Worm (Caenorhabditis elegans) whole organism, mixed stage, embryonic: ENCODE data around the gene rab-21.
A peak's percentile ranks its signal among the peaks of the same experiment; 100 is the strongest.

Source experiments
- M03D4.4 ChIP-seq: sonication (generic microtip); optimal IDR thresholded peaks from 2 replicates; lab custom pipeline; 2017; ENCODE audit warnings: mild to moderate bottlenecking, missing genetic modification characterization, missing compliant biosample characterization
- bed-3 ChIP-seq: fragments of 200-800 bp; sonication (Bioruptor generic); optimal IDR thresholded peaks from 3 replicates; lab custom pipeline; 2018; ENCODE audit warnings: mild to moderate bottlenecking, missing genetic modification characterization, moderate library complexity, missing compliant biosample characterization
- blmp-1 ChIP-seq: fragments of 150-350 bp; optimal IDR thresholded peaks from 2 replicates; lab custom pipeline; 2014; ENCODE audit warnings: missing biosample characterization, missing genetic modification characterization
- ceh-39 ChIP-seq: fragments of 150-350 bp; optimal IDR thresholded peaks from 2 replicates; lab custom pipeline; 2014; ENCODE audit warnings: missing biosample characterization, missing genetic modification characterization
- ceh-43 ChIP-seq: fragments of 200-800 bp; sonication (Bioruptor generic); optimal IDR thresholded peaks from 2 replicates; lab custom pipeline; 2018; ENCODE audit warnings: mild to moderate bottlenecking, missing genetic modification characterization, moderate library complexity, missing compliant biosample characterization
- ceh-83 ChIP-seq: fragments of 200-800 bp; sonication (Bioruptor generic); optimal IDR thresholded peaks from 2 replicates; lab custom pipeline; 2018; ENCODE audit warnings: mild to moderate bottlenecking, missing genetic modification characterization, missing compliant biosample characterization
- ces-1 ChIP-seq: fragments of 150-350 bp; optimal IDR thresholded peaks from 2 replicates; lab custom pipeline; 2014; ENCODE audit warnings: missing biosample characterization, missing genetic modification reagents, missing genetic modification characterization
- cnd-1 ChIP-seq: fragments of 200-800 bp; sonication (Bioruptor generic); optimal IDR thresholded peaks from 2 replicates; lab custom pipeline; 2018; ENCODE audit warnings: mild to moderate bottlenecking, missing genetic modification characterization, missing compliant biosample characterization
- drap-1 ChIP-seq: fragments of 200-800 bp; sonication (Bioruptor generic); optimal IDR thresholded peaks from 3 replicates; lab custom pipeline; 2018; ENCODE audit warnings: mild to moderate bottlenecking, missing genetic modification characterization, missing compliant biosample characterization
- elt-1 ChIP-seq: sonication (generic microtip); optimal IDR thresholded peaks from 2 replicates; lab custom pipeline; 2017; ENCODE audit warnings: missing genetic modification characterization, mild to moderate bottlenecking, missing compliant biosample characterization, antibody characterized with exemption, moderate library complexity, borderline replicate concordance; ENCODE audit not compliant: insufficient read depth
- elt-3 ChIP-seq: fragments of 150-350 bp; optimal IDR thresholded peaks from 2 replicates; lab custom pipeline; 2014; ENCODE audit warnings: missing biosample characterization, missing genetic modification characterization
- flh-1 ChIP-seq: fragments of 200-800 bp; sonication (Bioruptor generic); optimal IDR thresholded peaks from 2 replicates; lab custom pipeline; 2018; ENCODE audit warnings: mild to moderate bottlenecking, missing genetic modification characterization, moderate library complexity, missing compliant biosample characterization
- ham-2 ChIP-seq: fragments of 200-800 bp; sonication (Bioruptor generic); optimal IDR thresholded peaks from 2 replicates; lab custom pipeline; 2018; ENCODE audit warnings: mild to moderate bottlenecking, missing genetic modification characterization, missing compliant biosample characterization
- hlh-1 ChIP-seq: fragments of 150-350 bp; optimal IDR thresholded peaks from 2 replicates; lab custom pipeline; 2014; ENCODE audit warnings: missing biosample characterization, missing genetic modification reagents, missing genetic modification characterization
- lin-13 ChIP-seq: fragments of 150-350 bp; optimal IDR thresholded peaks from 2 replicates; lab custom pipeline; 2014; ENCODE audit warnings: missing biosample characterization, missing genetic modification characterization
- lin-32 ChIP-seq: fragments of 200-800 bp; sonication (Bioruptor generic); optimal IDR thresholded peaks from 2 replicates; lab custom pipeline; 2018; ENCODE audit warnings: mild to moderate bottlenecking, missing genetic modification characterization, missing compliant biosample characterization
- lsy-2 ChIP-seq: fragments of 150-350 bp; optimal IDR thresholded peaks from 2 replicates; lab custom pipeline; 2014; ENCODE audit warnings: missing biosample characterization, missing genetic modification characterization
- mab-5 ChIP-seq: fragments of 150-350 bp; optimal IDR thresholded peaks from 2 replicates; lab custom pipeline; 2014; ENCODE audit warnings: missing biosample characterization, missing genetic modification characterization
- mep-1 ChIP-seq: fragments of 150-350 bp; optimal IDR thresholded peaks from 2 replicates; lab custom pipeline; 2017; ENCODE audit warnings: missing biosample characterization, missing genetic modification reagents, missing genetic modification characterization, inconsistent platforms
- mls-2 ChIP-seq: sonication (generic microtip); optimal IDR thresholded peaks from 2 replicates; lab custom pipeline; 2016; ENCODE audit warnings: mild to moderate bottlenecking, missing genetic modification characterization, moderate library complexity, missing compliant biosample characterization
- nhr-12 ChIP-seq: fragments of 150-350 bp; optimal IDR thresholded peaks from 2 replicates; lab custom pipeline; 2014; ENCODE audit warnings: missing biosample characterization, missing genetic modification characterization
- nhr-2 ChIP-seq: fragments of 150-350 bp; optimal IDR thresholded peaks from 2 replicates; lab custom pipeline; 2014; ENCODE audit warnings: missing biosample characterization, missing genetic modification characterization
- nhr-237 ChIP-seq: fragments of 150-350 bp; optimal IDR thresholded peaks from 2 replicates; lab custom pipeline; 2014; ENCODE audit warnings: missing biosample characterization, missing genetic modification characterization
- nhr-28 ChIP-seq: fragments of 150-350 bp; optimal IDR thresholded peaks from 2 replicates; lab custom pipeline; 2014; ENCODE audit warnings: missing biosample characterization, missing genetic modification characterization
- nhr-76 ChIP-seq: sonication (generic microtip); optimal IDR thresholded peaks from 2 replicates; lab custom pipeline; 2017; ENCODE audit warnings: missing biosample characterization, missing genetic modification characterization
- pha-4 ChIP-seq: fragments of 150-350 bp; optimal IDR thresholded peaks from 2 replicates; lab custom pipeline; 2018; ENCODE audit warnings: missing biosample characterization, missing genetic modification reagents, missing genetic modification characterization
- sem-2 ChIP-seq: fragments of 200-800 bp; sonication (Bioruptor generic); optimal IDR thresholded peaks from 2 replicates; lab custom pipeline; 2018; ENCODE audit warnings: mild to moderate bottlenecking, missing genetic modification characterization, missing compliant biosample characterization
- snpc-4 ChIP-seq: fragments of 150-350 bp; optimal IDR thresholded peaks from 2 replicates; lab custom pipeline; 2014; ENCODE audit warnings: missing biosample characterization, missing genetic modification characterization
- sptf-1 ChIP-seq: sonication (generic microtip); optimal IDR thresholded peaks from 2 replicates; lab custom pipeline; 2017; ENCODE audit warnings: mild to moderate bottlenecking, missing genetic modification characterization, moderate library complexity, missing compliant biosample characterization
- tbx-8 ChIP-seq: fragments of 200-800 bp; sonication (Bioruptor generic); optimal IDR thresholded peaks from 2 replicates; lab custom pipeline; 2018; ENCODE audit warnings: mild to moderate bottlenecking, missing genetic modification characterization, moderate library complexity, missing compliant biosample characterization
- unc-120 ChIP-seq: sonication (generic microtip); optimal IDR thresholded peaks from 2 replicates; lab custom pipeline; 2017; ENCODE audit warnings: missing genetic modification characterization, missing compliant biosample characterization; ENCODE audit not compliant: poor library complexity, severe bottlenecking
- unc-39 ChIP-seq: fragments of 150-350 bp; optimal IDR thresholded peaks from 2 replicates; lab custom pipeline; 2014; ENCODE audit warnings: missing biosample characterization, missing genetic modification characterization
- unc-62 ChIP-seq: fragments of 150-350 bp; optimal IDR thresholded peaks from 2 replicates; lab custom pipeline; 2014; ENCODE audit warnings: missing biosample characterization, missing genetic modification reagents, missing genetic modification characterization
- zip-8 ChIP-seq: fragments of 150-350 bp; optimal IDR thresholded peaks from 2 replicates; lab custom pipeline; 2014; ENCODE audit warnings: missing biosample characterization, missing genetic modification characterization
- ztf-11 ChIP-seq: fragments of 150-350 bp; optimal IDR thresholded peaks from 2 replicates; lab custom pipeline; 2014; ENCODE audit warnings: missing biosample characterization, missing genetic modification characterization

Gene rab-21

DNA sequence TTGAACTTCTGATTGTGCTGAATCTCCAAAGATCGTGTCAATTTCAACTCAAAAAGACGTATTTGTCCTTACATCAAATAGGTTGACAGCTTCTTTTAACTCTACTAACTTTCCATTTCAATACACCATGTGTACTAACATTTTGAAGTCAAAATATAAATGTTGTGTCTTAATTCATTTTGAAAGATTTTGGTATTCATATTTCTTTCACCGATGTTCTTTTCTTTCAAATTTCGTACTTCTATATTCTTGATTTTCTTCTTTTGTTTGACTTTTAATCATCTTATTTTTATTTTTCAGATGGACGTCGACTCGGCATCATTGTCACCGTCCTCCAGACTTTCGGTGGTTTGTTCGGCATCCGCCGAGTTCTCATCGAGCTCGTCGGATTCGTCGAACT is 36.9 kb upstream of the rab-21 start, which contains the start of gene atf-2:
Gene atf-2, plus strand, starts transcription at position 301 of the 400 bp plus-strand sequence.
- TF ChIP-seq hlh-1 (tag; lab: Kevin White, UChicago) (no peak), zip-8 (tag; lab: Kevin White, UChicago) (no peak)

DNA sequence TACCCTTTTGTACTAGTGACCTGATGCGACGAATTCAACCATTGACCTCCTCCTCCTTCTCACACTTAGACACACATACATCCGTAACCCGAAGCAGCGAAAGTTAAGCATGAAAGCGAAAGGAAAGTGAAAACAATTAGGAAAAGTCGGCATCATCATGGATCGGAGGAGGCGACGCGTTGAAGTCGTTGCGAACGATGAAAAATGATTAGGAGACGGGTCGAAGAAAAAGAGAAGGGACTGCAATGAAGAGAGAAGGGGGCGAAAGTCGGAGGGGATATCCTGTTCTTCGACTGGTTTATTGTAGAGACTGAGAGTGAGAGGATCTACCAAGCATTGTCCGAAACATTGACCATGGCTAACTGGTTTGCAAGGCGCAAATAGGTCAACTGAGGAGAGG is 36.2 kb upstream of the rab-21 start:
- TF ChIP-seq lsy-2 (tag; lab: Kevin White, UChicago), result no peak
- no peak for TF ChIP-seq nhr-28 (tag; lab: Kevin White, UChicago)
- TF ChIP-seq cnd-1, result no peak
- TF ChIP-seq drap-1 (GFP tag; lab: Kevin White, UChicago), result no peak
- no peak for TF ChIP-seq elt-3 (tag; lab: Kevin White, UChicago)
- TF ChIP-seq mls-2, result no peak
- no peak for TF ChIP-seq mab-5 (tag; lab: Kevin White, UChicago)
- no peak for TF ChIP-seq pha-4 (tag; lab: Kevin White, UChicago)
- no peak for TF ChIP-seq flh-1 (GFP tag; lab: Kevin White, UChicago)
- no peak for TF ChIP-seq snpc-4 (tag; lab: Kevin White, UChicago)
- no peak for TF ChIP-seq unc-120 (tag; lab: Kevin White, UChicago)
- TF ChIP-seq unc-62, result no peak
- TF ChIP-seq unc-39 (tag; lab: Kevin White, UChicago), result no peak
- TF ChIP-seq tbx-8, result no peak
- no peak for TF ChIP-seq lin-32 (GFP tag; lab: Kevin White, UChicago)
- no peak for TF ChIP-seq ceh-83
- TF ChIP-seq ceh-43 (GFP tag; lab: Kevin White, UChicago), result no peak
- TF ChIP-seq blmp-1 (tag; lab: Kevin White, UChicago), result peak; percentile 100
- TF ChIP-seq ztf-11 (tag; lab: Kevin White, UChicago), result no peak
- TF ChIP-seq lin-13 (tag; lab: Kevin White, UChicago), result no peak
- TF ChIP-seq nhr-76 (tag; lab: Kevin White, UChicago), result no peak
- TF ChIP-seq sptf-1, result no peak
- peak; percentile 8 for TF ChIP-seq nhr-237 (tag; lab: Kevin White, UChicago)
- no peak for TF ChIP-seq sem-2 (GFP tag; lab: Kevin White, UChicago)
- peak; percentile 99 for TF ChIP-seq ham-2 (GFP tag; lab: Kevin White, UChicago)
- TF ChIP-seq mep-1 (tag; lab: Kevin White, UChicago), result peak; percentile 5
- TF ChIP-seq elt-1, result peak; percentile 1
- TF ChIP-seq hlh-1 (tag; lab: Kevin White, UChicago), result no peak
- TF ChIP-seq ces-1 (GFP tag; lab: Kevin White, UChicago), result no peak
- no peak for TF ChIP-seq ceh-39 (tag; lab: Kevin White, UChicago)
- no peak for TF ChIP-seq bed-3
- TF ChIP-seq nhr-12 (tag; lab: Kevin White, UChicago), result no peak
- no peak for TF ChIP-seq M03D4.4 (tag; lab: Kevin White, UChicago)
- TF ChIP-seq zip-8 (tag; lab: Kevin White, UChicago), result no peak
- no peak for TF ChIP-seq nhr-2 (tag; lab: Kevin White, UChicago)

DNA sequence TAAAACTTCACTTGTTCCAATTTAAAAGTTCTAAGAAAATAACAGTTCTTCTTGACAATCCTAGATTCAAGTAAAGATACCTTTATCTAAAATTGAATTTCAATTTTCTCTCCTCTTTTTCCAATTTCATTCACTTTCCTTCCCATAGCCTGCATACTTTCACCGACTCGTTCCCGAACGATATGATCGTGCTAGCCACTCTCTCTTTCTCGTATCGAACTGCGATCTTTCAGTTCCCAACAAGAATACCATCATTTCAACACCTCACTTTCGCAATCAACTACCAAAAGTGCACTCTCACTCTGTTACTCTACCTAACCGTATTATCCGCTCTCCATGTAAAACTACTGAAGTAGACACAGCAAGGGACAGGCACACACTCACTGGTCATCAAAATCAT is 35.2 kb upstream of the rab-21 start:
- TF ChIP-seq bed-3 (no peak), snpc-4 (tag; lab: Kevin White, UChicago) (no peak), nhr-28 (tag; lab: Kevin White, UChicago) (no peak), sem-2 (GFP tag; lab: Kevin White, UChicago) (no peak), elt-1 (no peak), nhr-237 (tag; lab: Kevin White, UChicago) (no peak), lin-13 (tag; lab: Kevin White, UChicago) (no peak)

DNA sequence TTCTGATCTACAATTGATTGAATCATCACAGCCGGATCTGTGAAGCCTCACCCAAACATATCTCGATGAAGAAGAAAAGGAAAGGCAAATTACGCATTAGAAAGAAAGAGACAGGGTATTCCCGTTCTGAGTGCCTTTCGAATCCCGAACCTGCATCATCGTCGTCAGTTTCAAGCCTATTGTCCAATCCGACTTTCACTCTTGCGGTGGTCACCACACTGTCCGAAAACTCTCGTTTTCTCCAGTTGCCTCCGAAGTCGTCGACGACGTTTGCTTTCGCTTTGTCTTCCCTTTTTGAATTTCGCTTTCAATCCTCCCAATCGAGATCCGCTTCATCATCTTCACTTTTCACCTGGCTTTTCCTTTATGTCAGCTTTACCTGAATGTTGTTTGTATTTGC is 34.3 kb upstream of the rab-21 start:
- TF ChIP-seq nhr-237 (tag; lab: Kevin White, UChicago) (no peak), elt-1 (peak; percentile 58), lin-13 (tag; lab: Kevin White, UChicago) (no peak), ham-2 (GFP tag; lab: Kevin White, UChicago) (peak; percentile 80), elt-3 (tag; lab: Kevin White, UChicago) (no peak), M03D4.4 (tag; lab: Kevin White, UChicago) (no peak), unc-120 (tag; lab: Kevin White, UChicago) (no peak), blmp-1 (tag; lab: Kevin White, UChicago) (peak; percentile 99), nhr-76 (tag; lab: Kevin White, UChicago) (no peak), nhr-12 (tag; lab: Kevin White, UChicago) (no peak), mls-2 (no peak)
